Fruit fly (Drosophila melanogaster) Kc167 (cell line): ENCODE measurements around the gene Ilp2.

ENCODE experiments used
- Myc ChIP-seq: fragments of >200 bp; optimal IDR thresholded peaks from 2 replicates; lab custom pipeline; 2017; ENCODE audit warnings: missing external identifiers
- Sin3A ChIP-seq: fragments of >200 bp; optimal IDR thresholded peaks from 2 replicates; lab custom pipeline; 2018; ENCODE audit warnings: missing external identifiers
- h ChIP-seq: fragments of >200 bp; optimal IDR thresholded peaks from 3 replicates; lab custom pipeline; 2018; ENCODE audit warnings: missing external identifiers
- psq ChIP-seq: fragments of >200 bp; optimal IDR thresholded peaks from 2 replicates; lab custom pipeline; 2017; ENCODE audit warnings: missing external identifiers
- ttk ChIP-seq: sonication (Bioruptor generic); optimal IDR thresholded peaks from 2 replicates; lab custom pipeline; 2017; ENCODE audit warnings: missing external identifiers

dm6 chr3L:9821138-9821681 lies 21.7 kb downstream of the Ilp2 start:
- TF ChIP-seq psq (lab: Kevin White, UChicago) = no peak
- no peak for TF ChIP-seq ttk (lab: Kevin White, UChicago)
- TF ChIP-seq h (lab: Kevin White, UChicago) = no peak
- TF ChIP-seq Sin3A (lab: Kevin White, UChicago) = no peak
- no peak for TF ChIP-seq Myc (lab: Kevin White, UChicago)
